Worm (Caenorhabditis elegans) whole organism, late embryonic: ENCODE measurements around the gene sdz-5.

Experiments
- C38D4.7 ChIP-seq: fragments of 200-800 bp; sonication (Bioruptor generic); optimal IDR thresholded peaks from 2 replicates; lab custom pipeline; 2018; ENCODE audit warnings: mild to moderate bottlenecking, missing genetic modification characterization, moderate library complexity, missing compliant biosample characterization
- F13H6.1 ChIP-seq: sonication (generic microtip); optimal IDR thresholded peaks from 2 replicates; lab custom pipeline; 2016; ENCODE audit warnings: missing genetic modification characterization, missing compliant biosample characterization
- K02D7.2 ChIP-seq: sonication (generic microtip); optimal IDR thresholded peaks from 2 replicates; lab custom pipeline; 2017; ENCODE audit warnings: mild to moderate bottlenecking, missing genetic modification characterization, missing compliant biosample characterization
- T23F11.4 ChIP-seq: fragments of 200-800 bp; sonication (Bioruptor generic); optimal IDR thresholded peaks from 2 replicates; lab custom pipeline; 2018; ENCODE audit warnings: mild to moderate bottlenecking, missing genetic modification characterization, missing compliant biosample characterization
- ahr-1 ChIP-seq: sonication (generic microtip); optimal IDR thresholded peaks from 2 replicates; lab custom pipeline; 2016; ENCODE audit warnings: missing genetic modification characterization, missing compliant biosample characterization
- ama-1 ChIP-seq: fragments of 150-350 bp; optimal IDR thresholded peaks from 2 replicates; lab custom pipeline; 2014
- ceh-18 ChIP-seq: sonication (generic microtip); optimal IDR thresholded peaks from 2 replicates; lab custom pipeline; 2016; ENCODE audit warnings: missing genetic modification characterization, missing compliant biosample characterization
- ceh-19 ChIP-seq: fragments of 200-800 bp; sonication (Bioruptor generic); optimal IDR thresholded peaks from 2 replicates; lab custom pipeline; 2018; ENCODE audit warnings: mild to moderate bottlenecking, missing genetic modification characterization, missing compliant biosample characterization
- ceh-2 ChIP-seq: sonication (generic microtip); optimal IDR thresholded peaks from 2 replicates; lab custom pipeline; 2016; ENCODE audit warnings: missing genotype, missing genetic modification characterization, missing compliant biosample characterization
- ceh-22 ChIP-seq: sonication (generic microtip); optimal IDR thresholded peaks from 2 replicates; lab custom pipeline; 2017; ENCODE audit warnings: missing biosample characterization, missing genetic modification characterization
- ceh-30 ChIP-seq: fragments of 150-350 bp; optimal IDR thresholded peaks from 2 replicates; lab custom pipeline; 2014; ENCODE audit warnings: missing biosample characterization, missing genetic modification characterization
- ceh-45 ChIP-seq: fragments of 200-800 bp; sonication (Bioruptor generic); IDR thresholded peaks from 2 replicates; pipeline ENCODE4 v1.3.6; 2022; ENCODE audit warnings: missing genetic modification reagents, missing genetic modification characterization, missing compliant biosample characterization
- ceh-48 ChIP-seq: sonication (generic microtip); optimal IDR thresholded peaks from 2 replicates; lab custom pipeline; 2016; ENCODE audit warnings: missing genetic modification characterization, inconsistent platforms, missing compliant biosample characterization
- ceh-6 ChIP-seq: fragments of 200-800 bp; sonication (Bioruptor generic); optimal IDR thresholded peaks from 2 replicates; lab custom pipeline; 2018; ENCODE audit warnings: mild to moderate bottlenecking, missing genetic modification characterization, missing compliant biosample characterization
- ceh-9 ChIP-seq: sonication (generic microtip); optimal IDR thresholded peaks from 2 replicates; lab custom pipeline; 2016; ENCODE audit warnings: mild to moderate bottlenecking, missing genetic modification characterization, inconsistent platforms, missing compliant biosample characterization
- elt-4 ChIP-seq: sonication (generic microtip); optimal IDR thresholded peaks from 2 replicates; lab custom pipeline; 2016; ENCODE audit warnings: missing genetic modification characterization, missing compliant biosample characterization
- ets-4 ChIP-seq: sonication (generic microtip); optimal IDR thresholded peaks from 2 replicates; lab custom pipeline; 2016; ENCODE audit warnings: missing genetic modification characterization, missing compliant biosample characterization
- eyg-1 ChIP-seq: sonication (generic microtip); optimal IDR thresholded peaks from 2 replicates; lab custom pipeline; 2016; ENCODE audit warnings: missing genotype, missing genetic modification characterization, missing compliant biosample characterization
- fkh-6 ChIP-seq: sonication (generic microtip); optimal IDR thresholded peaks from 2 replicates; lab custom pipeline; 2016; ENCODE audit warnings: missing genetic modification characterization, missing compliant biosample characterization
- gmeb-2 ChIP-seq: sonication (generic microtip); optimal IDR thresholded peaks from 2 replicates; lab custom pipeline; 2016; ENCODE audit warnings: missing genetic modification characterization, inconsistent platforms, missing compliant biosample characterization
- hlh-13 ChIP-seq: fragments of 200-800 bp; sonication (Bioruptor generic); optimal IDR thresholded peaks from 2 replicates; lab custom pipeline; 2018; ENCODE audit warnings: mild to moderate bottlenecking, missing genetic modification characterization, missing compliant biosample characterization
- hlh-6 ChIP-seq: sonication (generic microtip); optimal IDR thresholded peaks from 2 replicates; lab custom pipeline; 2016; ENCODE audit warnings: missing genotype, missing genetic modification characterization, missing compliant biosample characterization
- lim-6 ChIP-seq: sonication (generic microtip); optimal IDR thresholded peaks from 2 replicates; lab custom pipeline; 2016; ENCODE audit warnings: missing genetic modification characterization, missing compliant biosample characterization
- mec-3 ChIP-seq: sonication (generic microtip); optimal IDR thresholded peaks from 2 replicates; lab custom pipeline; 2016; ENCODE audit warnings: borderline replicate concordance, missing genetic modification characterization, missing compliant biosample characterization
- nfya-1 ChIP-seq: sonication (generic microtip); optimal IDR thresholded peaks from 2 replicates; lab custom pipeline; 2017; ENCODE audit warnings: missing genetic modification characterization, mild to moderate bottlenecking, missing compliant biosample characterization, antibody characterized with exemption, moderate library complexity
- nhr-232 ChIP-seq: sonication (generic microtip); optimal IDR thresholded peaks from 2 replicates; lab custom pipeline; 2016; ENCODE audit warnings: missing genetic modification characterization, missing compliant biosample characterization
- npax-4 ChIP-seq: sonication (generic microtip); optimal IDR thresholded peaks from 2 replicates; lab custom pipeline; 2016; ENCODE audit warnings: missing genetic modification characterization, missing compliant biosample characterization
- pag-3 ChIP-seq: sonication (generic microtip); optimal IDR thresholded peaks from 2 replicates; lab custom pipeline; 2016; ENCODE audit warnings: missing compliant biosample characterization, missing genetic modification characterization, borderline replicate concordance
- pha-2 ChIP-seq: sonication (generic microtip); optimal IDR thresholded peaks from 2 replicates; lab custom pipeline; 2017; ENCODE audit warnings: mild to moderate bottlenecking, missing genetic modification characterization, missing compliant biosample characterization
- ref-2 ChIP-seq: sonication (generic microtip); optimal IDR thresholded peaks from 2 replicates; lab custom pipeline; 2016; ENCODE audit warnings: missing genetic modification characterization, missing compliant biosample characterization
- rnt-1 ChIP-seq: sonication (generic microtip); optimal IDR thresholded peaks from 2 replicates; lab custom pipeline; 2016; ENCODE audit warnings: missing genetic modification characterization, missing compliant biosample characterization
- sdc-2 ChIP-seq: sonication (generic microtip); optimal IDR thresholded peaks from 2 replicates; lab custom pipeline; 2016; ENCODE audit warnings: missing genotype, missing genetic modification characterization, missing compliant biosample characterization
- sox-2 ChIP-seq: fragments of 200-800 bp; sonication (Bioruptor generic); IDR thresholded peaks from 2 replicates; pipeline ENCODE4 v1.3.6; 2022; ENCODE audit warnings: missing genetic modification reagents, missing genetic modification characterization, missing compliant biosample characterization
- tbx-2 ChIP-seq: sonication (generic microtip); optimal IDR thresholded peaks from 2 replicates; lab custom pipeline; 2016; ENCODE audit warnings: missing genetic modification characterization, missing compliant biosample characterization
- tbx-7 ChIP-seq: sonication (generic microtip); optimal IDR thresholded peaks from 2 replicates; lab custom pipeline; 2016; ENCODE audit warnings: missing genotype, missing genetic modification characterization, missing compliant biosample characterization
- ttx-3 ChIP-seq: sonication (generic microtip); optimal IDR thresholded peaks from 2 replicates; lab custom pipeline; 2016; ENCODE audit warnings: missing genetic modification reagents, missing genetic modification characterization, missing compliant biosample characterization
- unc-42 ChIP-seq: sonication (generic microtip); optimal IDR thresholded peaks from 2 replicates; lab custom pipeline; 2016; ENCODE audit warnings: missing genotype, missing genetic modification characterization, missing compliant biosample characterization
- zip-5 ChIP-seq: sonication (generic microtip); optimal IDR thresholded peaks from 2 replicates; lab custom pipeline; 2016; ENCODE audit warnings: missing genetic modification characterization, missing compliant biosample characterization

sdz-5 gene

ce11 chrII:3020899-3021298 is 12.4 kb downstream of the sdz-5 start:
- TF ChIP-seq tbx-7 (tag; lab: Kevin White, UChicago) (no peak), K02D7.2 (tag; lab: Kevin White, UChicago) (no peak), ceh-6 (GFP tag; lab: Kevin White, UChicago) (no peak), F13H6.1 (no peak), mec-3 (tag; lab: Kevin White, UChicago) (no peak), hlh-13 (GFP tag; lab: Kevin White, UChicago) (no peak), unc-42 (tag; lab: Kevin White, UChicago) (no peak), ama-1 (lab: Kevin White, UChicago) (no peak), pha-2 (tag; lab: Kevin White, UChicago) (no peak), fkh-6 (no peak), gmeb-2 (no peak), npax-4 (tag; lab: Kevin White, UChicago) (no peak), rnt-1 (tag; lab: Kevin White, UChicago) (no peak), ahr-1 (tag; lab: Kevin White, UChicago) (no peak), nfya-1 (tag; lab: Kevin White, UChicago) (no peak), T23F11.4 (GFP tag; lab: Kevin White, UChicago) (no peak)

- TF ChIP-seq sdc-2 (tag; lab: Kevin White, UChicago) (no peak), lim-6 (no peak), ceh-48 (no peak), F13H6.1 (no peak), eyg-1 (no peak), zip-5 (tag; lab: Kevin White, UChicago) (no peak), ceh-45 (no peak), ceh-9 (tag; lab: Kevin White, UChicago) (no peak), ceh-18 (tag; lab: Kevin White, UChicago) (no peak), ets-4 (tag; lab: Kevin White, UChicago) (no peak), ceh-19 (GFP tag; lab: Kevin White, UChicago) (no peak), tbx-7 (tag; lab: Kevin White, UChicago) (no peak)
These were observed 15.0 kb downstream of the sdz-5 start, which contains the start of gene clec-2 for ce11 chrII:3023381-3023935. TSS of gene clec-2 (minus strand) at chrII:3023431.

DNA sequence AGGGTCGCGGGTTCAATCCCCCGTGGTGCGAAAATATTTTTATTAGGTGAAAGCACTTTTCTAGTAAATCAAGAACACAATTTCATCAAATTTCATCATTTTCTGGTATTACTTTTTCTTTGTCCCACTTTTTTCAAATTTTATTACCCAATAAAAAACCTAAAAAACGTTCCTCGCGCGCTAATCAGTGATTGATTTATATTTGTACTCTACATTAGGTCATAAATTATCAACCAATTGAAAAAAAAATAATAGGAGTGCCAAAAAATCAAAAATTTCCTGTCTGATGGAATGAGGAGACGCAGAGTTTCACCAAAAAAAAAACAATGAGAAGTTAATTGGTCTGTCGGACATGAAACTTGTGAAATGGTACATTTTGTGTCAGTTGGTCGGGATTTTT is 16.2 kb downstream of the sdz-5 start:
- TF ChIP-seq ceh-30 (tag; lab: Kevin White, UChicago): no peak

ce11 chrII:3028264-3028663 is 19.8 kb downstream of the sdz-5 start:
- TF ChIP-seq ttx-3 (tag; lab: Kevin White, UChicago) (no peak), pag-3 (tag; lab: Kevin White, UChicago) (no peak), ceh-9 (tag; lab: Kevin White, UChicago) (no peak), rnt-1 (tag; lab: Kevin White, UChicago) (no peak), hlh-6 (tag; lab: Kevin White, UChicago) (no peak), ceh-2 (no peak), gmeb-2 (no peak), ref-2 (tag; lab: Kevin White, UChicago) (no peak), ceh-22 (tag; lab: Kevin White, UChicago) (no peak), nhr-232 (no peak), eyg-1 (no peak), elt-4 (no peak), lim-6 (no peak), ama-1 (lab: Kevin White, UChicago) (no peak), ahr-1 (tag; lab: Kevin White, UChicago) (no peak), C38D4.7 (GFP tag; lab: Kevin White, UChicago) (no peak), tbx-2 (no peak), sox-2 (GFP tag; lab: Robert Waterston, UW) (no peak), npax-4 (tag; lab: Kevin White, UChicago) (no peak)
